Worm (Caenorhabditis elegans) whole organism, L4 larva: ENCODE data around the gene aat-3.

Source experiments
- D1046.2 ChIP-seq: fragments of 200-800 bp; sonication (Bioruptor generic); IDR thresholded peaks from 2 replicates; pipeline ENCODE4 v1.3.6; 2022; ENCODE audit warnings: missing genetic modification characterization, missing compliant biosample characterization
- F37D6.2 ChIP-seq: sonication (generic microtip); optimal IDR thresholded peaks from 2 replicates; lab custom pipeline; 2016; ENCODE audit warnings: mild to moderate bottlenecking, missing genetic modification characterization, missing compliant biosample characterization
- T26A8.4 ChIP-seq: fragments of 200-800 bp; sonication (Bioruptor generic); IDR thresholded peaks from 2 replicates; pipeline ENCODE4 v1.3.6; 2022; ENCODE audit warnings: missing genetic modification characterization, missing compliant biosample characterization
- Y48G9A.11 ChIP-seq: fragments of 200-800 bp; sonication (Bioruptor generic); IDR thresholded peaks from 2 replicates; pipeline ENCODE4 v1.3.6; 2022; ENCODE audit warnings: missing genetic modification reagents, missing genetic modification characterization, missing compliant biosample characterization
- Y75B8A.6 ChIP-seq: fragments of 200-800 bp; sonication (Bioruptor generic); IDR thresholded peaks from 2 replicates; pipeline ENCODE4 v1.3.6; 2022; ENCODE audit warnings: missing genetic modification reagents, missing genetic modification characterization, missing compliant biosample characterization
- ZK546.5 ChIP-seq, 2 experiments: sonication (generic microtip); optimal IDR thresholded peaks; 2 replicates each; lab custom pipeline; 2017; ENCODE audit warnings: missing biosample characterization in 2 of 2, missing genetic modification characterization in 2 of 2
- aha-1 ChIP-seq: fragments of 150-350 bp; peaks from one replicate; lab custom pipeline; 2014; ENCODE audit warnings: missing biosample characterization, missing genetic modification characterization
- ceh-20 ChIP-seq: fragments of 200-800 bp; sonication (Bioruptor generic); IDR thresholded peaks from 2 replicates; pipeline ENCODE4 v1.3.6; 2022; ENCODE audit warnings: missing genetic modification reagents, missing genetic modification characterization, missing compliant biosample characterization
- ceh-28 ChIP-seq: fragments of 150-350 bp; optimal IDR thresholded peaks from 2 replicates; lab custom pipeline; 2014; ENCODE audit warnings: missing biosample characterization, missing genetic modification reagents, missing genetic modification characterization
- ceh-44 ChIP-seq: fragments of 200-800 bp; sonication (Bioruptor generic); IDR thresholded peaks from 2 replicates; pipeline ENCODE4 v1.3.6; 2022; ENCODE audit warnings: missing genetic modification reagents, missing genetic modification characterization, missing compliant biosample characterization
- ceh-82 ChIP-seq: sonication (generic microtip); optimal IDR thresholded peaks from 2 replicates; lab custom pipeline; 2017; ENCODE audit warnings: missing biosample characterization, missing genetic modification characterization
- ctbp-1 ChIP-seq: fragments of 200-800 bp; sonication (Bioruptor generic); IDR thresholded peaks from 2 replicates; pipeline ENCODE4 v1.3.6; 2022; ENCODE audit warnings: missing genetic modification reagents, missing genetic modification characterization, missing compliant biosample characterization
- daf-8 ChIP-seq: fragments of 200-800 bp; sonication (Bioruptor generic); IDR thresholded peaks from 2 replicates; pipeline ENCODE4 v1.3.6; 2022; ENCODE audit warnings: missing genetic modification characterization, missing compliant biosample characterization
- dve-1 ChIP-seq: sonication (generic microtip); optimal IDR thresholded peaks from 2 replicates; lab custom pipeline; 2017; ENCODE audit warnings: antibody characterized with exemption, mild to moderate bottlenecking, missing genetic modification characterization, missing compliant biosample characterization; ENCODE audit not compliant: insufficient read depth
- egl-43 ChIP-seq: fragments of 200-800 bp; sonication (Bioruptor generic); IDR thresholded peaks from 2 replicates; pipeline ENCODE4 v1.3.6; 2022; ENCODE audit warnings: missing genetic modification reagents, missing genetic modification characterization, missing compliant biosample characterization
- hlh-11 ChIP-seq: fragments of 200-800 bp; sonication (Bioruptor generic); optimal IDR thresholded peaks from 2 replicates; lab custom pipeline; 2018; ENCODE audit warnings: mild to moderate bottlenecking, missing genetic modification characterization, missing compliant biosample characterization
- hlh-30 ChIP-seq: sonication (generic microtip); optimal IDR thresholded peaks from 2 replicates; lab custom pipeline; 2017; ENCODE audit warnings: antibody characterized with exemption, mild to moderate bottlenecking, missing genetic modification characterization, missing compliant biosample characterization; ENCODE audit not compliant: insufficient read depth
- hmg-1.1 ChIP-seq: fragments of 200-800 bp; sonication (Bioruptor generic); IDR thresholded peaks from 2 replicates; pipeline ENCODE4 v1.3.6; 2022; ENCODE audit warnings: missing genetic modification reagents, missing genetic modification characterization, missing compliant biosample characterization
- lim-7 ChIP-seq: fragments of 200-800 bp; sonication (Bioruptor generic); IDR thresholded peaks from 2 replicates; pipeline ENCODE4 v1.3.6; 2022; ENCODE audit warnings: missing genetic modification characterization, missing compliant biosample characterization
- lin-29 ChIP-seq: fragments of 200-800 bp; sonication (Bioruptor generic); IDR thresholded peaks from 2 replicates; pipeline ENCODE4 v1.3.6; 2022; ENCODE audit warnings: missing genetic modification reagents, missing genetic modification characterization, missing compliant biosample characterization
- lin-39 ChIP-seq: fragments of 150-350 bp; optimal IDR thresholded peaks from 2 replicates; lab custom pipeline; 2014; ENCODE audit warnings: missing biosample characterization, missing genetic modification reagents, missing genetic modification characterization
- madf-5 ChIP-seq, 2 experiments: fragments of 200-800 bp; sonication (Bioruptor generic); IDR thresholded peaks; 2 replicates each; pipeline ENCODE4 v1.3.6; 2022; ENCODE audit warnings: missing compliant biosample characterization in 2 of 2, missing genetic modification characterization in 2 of 2
- madf-9 ChIP-seq: fragments of 200-800 bp; sonication (Bioruptor generic); conservative IDR thresholded peaks from 2 replicates; pipeline ENCODE4 v1.3.6; 2022; ENCODE audit warnings: missing genetic modification reagents, missing genetic modification characterization, missing compliant biosample characterization
- mdl-1 ChIP-seq, 2 experiments: fragments of 150-350 bp in 1 of 2; sonication (generic microtip) in 1 of 2; optimal IDR thresholded peaks; 2 replicates each; lab custom pipeline; 2014 to 2017; ENCODE audit warnings: missing biosample characterization in 2 of 2, missing genetic modification characterization in 2 of 2
- mdt-29 ChIP-seq: fragments of 200-800 bp; sonication (Bioruptor generic); IDR thresholded peaks from 2 replicates; pipeline ENCODE4 v1.3.6; 2022; ENCODE audit warnings: missing genetic modification reagents, missing genetic modification characterization, missing compliant biosample characterization
- mep-1 ChIP-seq: fragments of 150-350 bp; sonication (generic microtip); optimal IDR thresholded peaks from 3 replicates; lab custom pipeline; 2014; ENCODE audit warnings: missing biosample characterization, missing genetic modification characterization
- mxl-2 ChIP-seq: fragments of 200-800 bp; sonication (Bioruptor generic); conservative IDR thresholded peaks from 2 replicates; pipeline ENCODE4 v1.3.6; 2022; ENCODE audit warnings: missing genetic modification reagents, missing genetic modification characterization, missing compliant biosample characterization
- mxl-3 ChIP-seq: fragments of 200-800 bp; sonication (Bioruptor generic); optimal IDR thresholded peaks from 2 replicates; lab custom pipeline; 2018; ENCODE audit warnings: mild to moderate bottlenecking, missing genetic modification characterization, missing compliant biosample characterization
- nhr-11 ChIP-seq: fragments of 150-350 bp; optimal IDR thresholded peaks from 2 replicates; lab custom pipeline; 2014; ENCODE audit warnings: missing biosample characterization, missing genetic modification characterization
- nhr-28 ChIP-seq: fragments of 150-350 bp; optimal IDR thresholded peaks from 2 replicates; lab custom pipeline; 2014; ENCODE audit warnings: missing biosample characterization, missing genetic modification characterization
- nhr-41 ChIP-seq: fragments of 200-800 bp; sonication (Bioruptor generic); IDR thresholded peaks from 2 replicates; pipeline ENCODE4 v1.3.6; 2022; ENCODE audit warnings: missing genetic modification reagents, missing genetic modification characterization, missing compliant biosample characterization
- set-16 ChIP-seq: fragments of 200-800 bp; sonication (Bioruptor generic); IDR thresholded peaks from 2 replicates; pipeline ENCODE4 v1.3.6; 2022; ENCODE audit warnings: missing genetic modification reagents, missing genetic modification characterization, missing compliant biosample characterization
- skn-1 ChIP-seq: fragments of 150-350 bp; optimal IDR thresholded peaks from 2 replicates; lab custom pipeline; 2014; ENCODE audit warnings: missing biosample characterization, missing genetic modification characterization
- snpc-1.2 ChIP-seq: fragments of 200-800 bp; sonication (Bioruptor generic); IDR thresholded peaks from 2 replicates; pipeline ENCODE4 v1.3.6; 2022; ENCODE audit warnings: missing genetic modification reagents, missing genetic modification characterization, missing compliant biosample characterization
- snpc-4 ChIP-seq: fragments of 150-350 bp; optimal IDR thresholded peaks from 2 replicates; lab custom pipeline; 2014; ENCODE audit warnings: missing biosample characterization, missing genetic modification characterization
- spr-1 ChIP-seq: sonication (generic microtip); optimal IDR thresholded peaks from 2 replicates; lab custom pipeline; 2016; ENCODE audit warnings: mild to moderate bottlenecking, missing genetic modification characterization, missing compliant biosample characterization
- tag-97 ChIP-seq: fragments of 200-800 bp; sonication (Bioruptor generic); IDR thresholded peaks from 2 replicates; pipeline ENCODE4 v1.3.6; 2022; ENCODE audit warnings: missing genetic modification characterization, missing compliant biosample characterization
- unc-62 ChIP-seq, 3 experiments: fragments of 150-350 bp in 1 of 3; sonication (generic microtip); optimal IDR thresholded peaks in 2 of 3; peaks in 1 of 3; 1 replicate in 1 of 3; 2 replicates in 2 of 3; lab custom pipeline; 2014 to 2017; ENCODE audit warnings: missing biosample characterization in 3 of 3, missing genetic modification characterization in 3 of 3, missing genetic modification reagents in 3 of 3, missing genotype in 1 of 3
- zfp-3 ChIP-seq: fragments of 200-800 bp; sonication (Bioruptor generic); conservative IDR thresholded peaks from 2 replicates; pipeline ENCODE4 v1.3.6; 2022; ENCODE audit warnings: missing genetic modification reagents, missing genetic modification characterization, missing compliant biosample characterization
- ztf-7 ChIP-seq: fragments of 150-350 bp; optimal IDR thresholded peaks from 2 replicates; lab custom pipeline; 2014; ENCODE audit warnings: missing biosample characterization, missing genetic modification characterization

The aat-3 gene

DNA sequence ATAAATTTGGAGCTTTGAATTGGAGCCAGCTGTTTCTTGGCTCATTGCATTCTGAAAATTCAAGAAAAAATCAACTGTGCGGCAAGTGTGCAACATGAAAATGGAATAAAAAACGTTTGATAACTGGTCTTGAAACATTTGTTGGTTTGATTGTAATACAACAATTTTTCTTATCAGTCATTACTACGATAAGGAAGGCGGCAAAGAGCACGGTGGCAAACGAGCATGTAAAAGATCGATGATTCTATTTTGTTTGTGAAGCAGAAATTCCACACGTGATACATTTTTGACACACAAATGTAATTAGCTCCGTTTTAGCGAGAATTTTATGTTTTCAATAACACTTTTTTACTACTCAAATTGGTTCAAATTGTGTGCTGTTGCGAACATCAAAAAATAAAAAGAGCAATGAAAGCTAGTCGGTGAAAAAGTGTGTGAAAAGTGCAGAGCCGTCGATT is 28.5 kb downstream of the aat-3 start, which contains the start of gene H01M10.1 (continued):
- TF ChIP-seq skn-1 (tag; lab: Kevin White, UChicago) (no peak), zfp-3 (GFP tag; lab: Robert Waterston, UW) (no peak), spr-1 (no peak), T26A8.4 (GFP tag; lab: Robert Waterston, UW) (no peak), Y48G9A.11 (no peak), tag-97 (GFP tag; lab: Robert Waterston, UW) (no peak), ceh-28 (tag; lab: Kevin White, UChicago) (no peak), ZK546.5 (tag; optimal IDR thresholded peaks at IDR 0.05; lab: Kevin White, UChicago) (no peak), mep-1 (tag; lab: Kevin White, UChicago) (peak; percentile 29), dve-1 (tag; lab: Kevin White, UChicago) (peak; percentile 77), mdl-1 (tag; optimal IDR thresholded peaks at IDR 0.05; lab: Kevin White, UChicago) (peak in 1 of 2 experiments; percentile 4), ceh-20 (GFP tag; lab: Robert Waterston, UW) (no peak), hlh-11 (tag; lab: Kevin White, UChicago) (peak; percentile 78)

DNA sequence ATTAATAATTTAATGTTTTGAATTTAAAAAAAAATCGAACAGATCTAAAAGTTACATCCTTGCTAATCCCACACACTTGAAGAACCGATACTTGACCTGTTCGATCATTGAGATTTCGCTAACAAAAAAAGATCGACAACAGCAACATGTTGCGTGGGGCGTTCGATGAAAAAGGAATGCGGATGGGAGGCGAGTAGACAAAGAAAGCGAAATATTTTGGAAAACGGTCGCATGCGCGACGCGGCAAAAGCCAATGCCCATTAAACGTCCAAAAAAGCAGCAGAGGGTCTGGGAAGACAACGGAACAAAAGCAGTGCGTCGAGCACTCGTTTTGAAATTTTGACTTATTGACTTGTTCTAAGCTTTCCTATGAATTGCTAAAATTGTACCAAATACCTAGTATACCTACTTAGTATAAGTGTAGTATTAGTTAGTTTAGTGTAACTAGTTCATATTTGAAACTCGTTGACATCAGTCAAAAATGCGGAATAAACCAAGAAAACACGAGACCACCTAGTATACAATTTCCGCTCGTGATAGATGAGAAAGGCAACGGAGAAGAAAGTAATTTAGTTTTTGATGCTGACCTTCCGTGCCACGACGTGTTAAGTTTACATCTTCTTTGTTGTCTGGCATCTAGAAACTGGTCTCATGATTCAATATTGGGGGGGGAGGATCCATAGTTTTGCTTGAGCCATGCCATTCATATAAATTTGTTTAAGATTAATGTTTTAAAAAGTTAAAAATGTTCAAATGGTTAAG is 29.9 kb downstream of the aat-3 start:
- no peak for TF ChIP-seq dve-1 (tag; lab: Kevin White, UChicago)
- TF ChIP-seq nhr-11 (tag; lab: Kevin White, UChicago), result peak; percentile 6
- TF ChIP-seq unc-62 (GFP tag; optimal IDR thresholded peaks at IDR 0.05 in 1 of 2; lab: Kevin White, UChicago), result peak in 1 of 2 experiments; percentile 92
- TF ChIP-seq unc-62 (tag; optimal IDR thresholded peaks at IDR 0.05; lab: Kevin White, UChicago), result no peak
- peak; percentile 9 for TF ChIP-seq nhr-28
- peak; percentile 79 for TF ChIP-seq hlh-30 (tag; lab: Kevin White, UChicago)
- 0 out of 2 replicates have a peak, but pooled peaks have one; percentile 29 for TF ChIP-seq hmg-1.1 (GFP tag; lab: Robert Waterston, UW)
- TF ChIP-seq aha-1 (tag; lab: Kevin White, UChicago), result peak; percentile 90
- no peak for TF ChIP-seq madf-5 (GFP tag; IDR thresholded peaks at IDR 0.05; lab: Robert Waterston, UW)
- TF ChIP-seq, all 104 proteins: peak for 6

DNA sequence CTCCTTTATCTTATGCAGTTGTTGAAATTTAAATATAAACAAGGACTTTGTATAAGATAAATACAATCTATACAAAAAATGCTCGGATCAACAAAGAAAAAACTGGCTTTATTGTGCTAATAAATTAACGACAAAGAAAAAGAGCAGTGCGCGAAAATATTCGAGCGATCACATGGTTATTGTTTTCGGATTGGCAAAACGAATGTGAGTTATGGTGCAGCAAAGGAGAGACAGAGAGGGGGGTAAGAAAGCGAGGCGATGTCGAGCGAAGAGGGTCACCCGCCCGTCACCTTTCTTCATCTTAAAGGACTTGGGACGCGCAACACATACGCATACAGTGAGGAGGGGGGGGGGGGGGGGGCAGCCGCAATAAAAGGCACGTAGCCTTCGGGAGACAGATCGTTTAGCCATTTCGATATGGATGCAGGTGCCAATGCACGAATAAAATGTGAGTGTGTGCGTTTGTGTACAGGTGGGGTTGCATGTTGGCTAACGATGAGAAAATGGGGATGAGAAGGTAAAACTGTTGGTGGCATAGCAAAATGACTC is 31.1 kb downstream of the aat-3 start:
- TF ChIP-seq F37D6.2 (no peak), mdt-29 (no peak), Y48G9A.11 (0 out of 2 replicates have a peak, but pooled peaks have one; percentile 12), Y75B8A.6 (GFP tag; lab: Robert Waterston, UW) (no peak), egl-43 (no peak), lim-7 (GFP tag; lab: Robert Waterston, UW) (no peak), ceh-44 (GFP tag; lab: Robert Waterston, UW) (0 out of 2 replicates have a peak, but pooled peaks have one; percentile 6), ztf-7 (tag; lab: Kevin White, UChicago) (no peak), mxl-3 (peak; percentile 32), lin-39 (tag; lab: Kevin White, UChicago) (no peak), aha-1 (tag; lab: Kevin White, UChicago) (peak; percentile 24), lin-29 (GFP tag; lab: Robert Waterston, UW) (no peak), ceh-82 (tag; lab: Kevin White, UChicago) (no peak), set-16 (GFP tag; lab: Robert Waterston, UW) (peak; percentile 60), zfp-3 (GFP tag; lab: Robert Waterston, UW) (no peak), mep-1 (tag; lab: Kevin White, UChicago) (no peak), daf-8 (GFP tag; lab: Robert Waterston, UW) (no peak), mxl-2 (GFP tag; lab: Robert Waterston, UW) (no peak), nhr-41 (GFP tag; lab: Robert Waterston, UW) (no peak), hlh-30 (tag; lab: Kevin White, UChicago) (peak; percentile 67), snpc-1.2 (GFP tag; lab: Robert Waterston, UW) (no peak), snpc-4 (tag; lab: Kevin White, UChicago) (no peak), D1046.2 (no peak), ctbp-1 (GFP tag; lab: Robert Waterston, UW) (no peak), madf-9 (GFP tag; lab: Robert Waterston, UW) (no peak)
